Fruit fly (Drosophila melanogaster): Measurements from ENCODE around the gene CG11313.

The CG11313 gene

DNA sequence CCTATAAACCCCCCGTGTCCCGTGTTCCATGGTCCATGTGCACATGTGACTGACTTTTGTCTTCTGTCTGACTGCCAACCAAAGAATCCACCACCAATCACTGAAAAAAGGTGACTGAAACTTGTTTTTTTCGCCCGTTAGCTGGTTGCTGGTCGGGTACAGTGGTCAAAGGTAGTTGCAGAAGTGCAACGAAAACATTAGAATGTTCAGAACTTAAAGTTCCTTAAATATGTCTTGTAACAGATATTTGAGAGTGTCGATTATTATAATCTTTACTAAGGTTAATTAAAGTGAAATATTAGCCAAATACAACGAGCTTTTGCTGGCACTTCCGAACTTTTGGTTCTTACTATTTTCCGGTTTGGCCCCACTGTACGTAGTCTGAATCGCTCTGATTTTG, 30.2 kb upstream of the CG11313 start (continued):
- TF ChIP-seq MESR4 (GFP tag; optimal IDR thresholded peaks at IDR 0.05): no peak
- peak; percentile 14 for TF ChIP-seq Lhr (GFP tag; optimal IDR thresholded peaks at IDR 0.05)
- peak; percentile 59 for TF ChIP-seq CG8924 (tag; optimal IDR thresholded peaks at IDR 0.05)
- no peak for TF ChIP-seq CG7928 (GFP tag; optimal IDR thresholded peaks at IDR 0.05)
- no peak for TF ChIP-seq CrebB (tag; optimal IDR thresholded peaks at IDR 0.05)
- TF ChIP-seq gsb-n (tag; optimal IDR thresholded peaks at IDR 0.05): peak; percentile 50
- TF ChIP-seq CG6683 (GFP tag; optimal IDR thresholded peaks at IDR 0.05): peak; percentile 22
- peak; percentile 67 for TF ChIP-seq CG33557 (GFP tag; optimal IDR thresholded peaks at IDR 0.05)
- no peak for TF ChIP-seq H15 (GFP tag; IDR thresholded peaks at IDR 0.05)
- peak; percentile 43; the same call in 1 of the 3 replicates for TF ChIP-seq dysf (GFP tag; IDR thresholded peaks at IDR 0.05)
- no peak for TF ChIP-seq Lpt (GFP tag; optimal IDR thresholded peaks at IDR 0.05)
- TF ChIP-seq Tbp (GFP tag; optimal IDR thresholded peaks at IDR 0.05): no peak
- peak; percentile 69 for TF ChIP-seq Blimp-1 (GFP tag; optimal IDR thresholded peaks at IDR 0.05)
- peak; percentile 4 for TF ChIP-seq cwo (GFP tag; optimal IDR thresholded peaks at IDR 0.05)
- no peak for TF ChIP-seq Sry-β (GFP tag; optimal IDR thresholded peaks at IDR 0.05)
- TF ChIP-seq yki (optimal IDR thresholded peaks at IDR 0.05): no peak
- TF ChIP-seq emc (GFP tag; optimal IDR thresholded peaks at IDR 0.05): no peak
- no peak for TF ChIP-seq scrt (GFP tag; optimal IDR thresholded peaks at IDR 0.05)
- TF ChIP-seq zf30C (GFP tag; optimal IDR thresholded peaks at IDR 0.05): no peak
- no peak for TF ChIP-seq CG3281 (GFP tag; optimal IDR thresholded peaks at IDR 0.05)
- TF ChIP-seq fd102C (GFP tag; optimal IDR thresholded peaks at IDR 0.05): no peak
- TF ChIP-seq lbe (GFP tag; optimal IDR thresholded peaks at IDR 0.05): peak; percentile 22
- no peak for TF ChIP-seq Drgx (GFP tag; IDR thresholded peaks at IDR 0.05)
- TF ChIP-seq Fer3 (tag; optimal IDR thresholded peaks at IDR 0.05): peak; percentile 7
- peak; percentile 28; the same call in 1 of the 2 replicates for TF ChIP-seq peb (GFP tag; IDR thresholded peaks at IDR 0.05)
- peak; percentile 66 for TF ChIP-seq CG7839 (tag; optimal IDR thresholded peaks at IDR 0.05)
- no peak for TF ChIP-seq ash1 (GFP tag; optimal IDR thresholded peaks at IDR 0.05)
- TF ChIP-seq CG31388 (GFP tag; optimal IDR thresholded peaks at IDR 0.05): no peak
- no peak for TF ChIP-seq Ets97D (GFP tag; optimal IDR thresholded peaks at IDR 0.05)
- peak; percentile 38 for TF ChIP-seq NC2β (GFP tag; optimal IDR thresholded peaks at IDR 0.05)
- peak; percentile 52 for TF ChIP-seq CG32772 (GFP tag; IDR thresholded peaks at IDR 0.05)
- no peak for TF ChIP-seq ham (GFP tag; IDR thresholded peaks at IDR 0.05)
- no peak for TF ChIP-seq btn (GFP tag; optimal IDR thresholded peaks at IDR 0.05)
- no peak for TF ChIP-seq salm (tag; optimal IDR thresholded peaks at IDR 0.05)
- TF ChIP-seq ind (GFP tag; optimal IDR thresholded peaks at IDR 0.05): peak; percentile 24
- no peak for TF ChIP-seq Dll (GFP tag; IDR thresholded peaks at IDR 0.05; ENCODE audit: partially characterized antibody)

DNA sequence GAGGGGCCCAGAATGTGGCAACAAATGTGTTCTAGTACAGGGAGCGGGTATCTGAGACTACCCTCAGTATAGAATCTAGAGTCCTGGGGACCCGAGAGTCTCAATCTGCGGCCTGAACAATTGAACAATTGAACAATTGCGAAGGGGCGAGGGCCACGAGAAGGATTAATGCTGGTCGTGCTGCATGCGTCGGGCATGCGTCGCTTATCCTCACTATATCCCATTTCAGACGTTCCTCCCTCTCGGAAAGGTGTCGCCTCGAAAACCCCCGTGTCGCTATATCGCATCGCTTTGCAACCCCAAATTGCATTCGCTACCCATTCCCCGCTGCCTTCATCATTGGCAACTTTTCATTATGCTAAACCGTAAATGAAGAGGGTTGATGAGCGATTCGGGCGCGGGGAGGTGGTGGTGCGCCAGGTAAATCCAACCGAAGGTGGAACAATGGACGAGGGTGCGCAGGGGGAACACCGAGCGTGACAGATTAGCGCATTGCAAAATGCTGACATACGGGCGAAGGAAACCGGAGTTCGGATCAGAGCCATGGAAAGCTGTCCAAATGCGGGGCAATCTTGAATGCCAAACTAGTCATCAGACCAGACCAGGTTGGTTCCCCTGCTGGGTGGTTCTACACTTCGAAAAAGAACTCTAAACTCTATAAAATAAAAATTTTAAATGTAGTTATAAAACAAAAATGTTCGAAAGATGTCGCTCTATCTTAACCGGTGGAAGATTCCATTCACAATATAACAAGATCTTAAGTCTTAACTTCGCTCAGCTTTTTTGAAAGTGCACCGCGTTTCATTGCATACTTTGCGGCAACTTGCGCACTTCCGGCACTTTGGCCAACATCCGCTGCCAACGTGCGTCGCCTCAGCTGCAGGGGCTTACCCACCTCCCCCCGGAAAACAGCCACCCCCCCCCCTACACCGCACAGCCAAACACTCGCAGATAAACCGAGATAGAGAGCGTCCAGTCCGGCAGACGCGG, 28.1 kb upstream of the CG11313 start:
- peak; percentile 8 for TF ChIP-seq nerfin-1 (tag; optimal IDR thresholded peaks at IDR 0.05)
- 0 out of 2 replicates have a peak, but pooled peaks have one; percentile 19 for TF ChIP-seq CG17328 (GFP tag; IDR thresholded peaks at IDR 0.05)
- no peak for TF ChIP-seq CG6813 (GFP tag; optimal IDR thresholded peaks at IDR 0.05)
- TF ChIP-seq CG31441 (GFP tag; IDR thresholded peaks at IDR 0.05): peak; percentile 55
- TF ChIP-seq CG7357 (GFP tag; IDR thresholded peaks at IDR 0.05): 0 out of 3 replicates have a peak, but pooled peaks have one; percentile 16
- TF ChIP-seq bowl (GFP tag; IDR thresholded peaks at IDR 0.05): no peak
- TF ChIP-seq Lhr (GFP tag; optimal IDR thresholded peaks at IDR 0.05): no peak
- TF ChIP-seq Doc3 (GFP tag; IDR thresholded peaks at IDR 0.05; ENCODE audit: partially characterized antibody): no peak
- TF ChIP-seq luna (GFP tag; optimal IDR thresholded peaks at IDR 0.05): no peak
- peak; percentile 35; the same call in 1 of the 3 replicates for TF ChIP-seq CG17361 (GFP tag; IDR thresholded peaks at IDR 0.05)
- no peak for TF ChIP-seq Lpt (GFP tag; optimal IDR thresholded peaks at IDR 0.05)
- no peak for TF ChIP-seq CG17802 (tag; optimal IDR thresholded peaks at IDR 0.05)
- no peak for TF ChIP-seq klu (GFP tag; IDR thresholded peaks at IDR 0.05)
- TF ChIP-seq insv (GFP tag; optimal IDR thresholded peaks at IDR 0.05): no peak
- TF ChIP-seq CG3281 (GFP tag; optimal IDR thresholded peaks at IDR 0.05): no peak
- peak; percentile 44 for TF ChIP-seq CG2712 (tag; optimal IDR thresholded peaks at IDR 0.05)
- TF ChIP-seq pb (GFP tag; optimal IDR thresholded peaks at IDR 0.05): no peak

Measured in whole organism, embryonic.